Fruit fly (Drosophila melanogaster) whole organism, prepupa: Measurements from ENCODE around the gene CG34409.

Source experiments
- Blimp-1 ChIP-seq: fragments of 200-800 bp; sonication (Bioruptor generic); optimal IDR thresholded peaks from 3 replicates; lab custom pipeline; 2017; ENCODE audit warnings: missing biosample characterization, missing genetic modification characterization, mild to moderate bottlenecking, moderate library complexity, missing genetic modification reagents
- CG10631 ChIP-seq: fragments of 200-800 bp; sonication (Bioruptor generic); optimal IDR thresholded peaks from 2 replicates; lab custom pipeline; 2016; ENCODE audit warnings: missing biosample characterization, missing genetic modification characterization
- CG10669 ChIP-seq: fragments of 200-800 bp; sonication (Bioruptor generic); optimal IDR thresholded peaks from 3 replicates; lab custom pipeline; 2018; ENCODE audit warnings: missing biosample characterization, mild to moderate bottlenecking, missing genetic modification characterization, moderate library complexity
- CG11762 ChIP-seq: fragments of 200-800 bp; sonication (Bioruptor generic); optimal IDR thresholded peaks from 3 replicates; lab custom pipeline; 2016; ENCODE audit warnings: missing biosample characterization, missing genetic modification characterization; ENCODE audit not compliant: insufficient read depth
- CG15336 ChIP-seq: fragments of 200-800 bp; sonication (Bioruptor generic); IDR thresholded peaks from 2 replicates; pipeline ENCODE4 v1.3.6; 2022; ENCODE audit warnings: missing biosample characterization, missing genetic modification characterization
- CG1621 ChIP-seq: fragments of 200-800 bp; sonication (Bioruptor generic); optimal IDR thresholded peaks from 3 replicates; lab custom pipeline; 2018; ENCODE audit warnings: missing biosample characterization, mild to moderate bottlenecking, missing genetic modification characterization
- CG16779 ChIP-seq: fragments of 200-800 bp; sonication (Bioruptor generic); optimal IDR thresholded peaks from 3 replicates; lab custom pipeline; 2017; ENCODE audit warnings: missing biosample characterization, mild to moderate bottlenecking, missing genetic modification characterization
- CG31627 ChIP-seq: fragments of 200-800 bp; sonication (Bioruptor generic); optimal IDR thresholded peaks from 3 replicates; lab custom pipeline; 2016; ENCODE audit warnings: missing biosample characterization, missing genetic modification characterization
- CG34406 ChIP-seq: fragments of 200-800 bp; sonication (Bioruptor generic); optimal IDR thresholded peaks from 3 replicates; lab custom pipeline; 2016; ENCODE audit warnings: missing biosample characterization, missing genetic modification characterization
- CG6163 ChIP-seq: fragments of 200-800 bp; sonication (Bioruptor generic); IDR thresholded peaks from 3 replicates; pipeline ENCODE4 v1.3.6; 2022; ENCODE audit warnings: missing biosample characterization, missing genetic modification characterization
- CG6276 ChIP-seq: fragments of 200-800 bp; sonication (Bioruptor generic); optimal IDR thresholded peaks from 2 replicates; lab custom pipeline; 2017; ENCODE audit warnings: missing biosample characterization, mild to moderate bottlenecking, missing genetic modification characterization
- CG6792 ChIP-seq: fragments of 200-800 bp; sonication (Bioruptor generic); optimal IDR thresholded peaks from 3 replicates; lab custom pipeline; 2016; ENCODE audit warnings: missing biosample characterization, missing genetic modification characterization
- CG7368 ChIP-seq: fragments of 200-800 bp; sonication (Bioruptor generic); optimal IDR thresholded peaks from 3 replicates; lab custom pipeline; 2016; ENCODE audit warnings: missing biosample characterization, missing genetic modification characterization
- CG8319 ChIP-seq: fragments of 200-800 bp; sonication (Bioruptor generic); optimal IDR thresholded peaks from 3 replicates; lab custom pipeline; 2016; ENCODE audit warnings: missing biosample characterization, missing genetic modification characterization
- CG9139 ChIP-seq: fragments of 200-800 bp; sonication (Bioruptor generic); optimal IDR thresholded peaks from 3 replicates; lab custom pipeline; 2017; ENCODE audit warnings: missing biosample characterization, mild to moderate bottlenecking, missing genetic modification characterization
- Eip75B ChIP-seq: fragments of 200-800 bp; sonication (Bioruptor generic); optimal IDR thresholded peaks from 3 replicates; lab custom pipeline; 2016; ENCODE audit warnings: missing biosample characterization, missing genetic modification characterization
- Eip78C ChIP-seq: fragments of 200-800 bp; sonication (Bioruptor generic); peaks from one replicate; lab custom pipeline; 2016; ENCODE audit warnings: missing biosample characterization, missing genetic modification characterization
- Eip93F ChIP-seq: fragments of 200-800 bp; sonication (Bioruptor generic); optimal IDR thresholded peaks from 2 replicates; lab custom pipeline; 2016; ENCODE audit warnings: missing biosample characterization, mild to moderate bottlenecking, missing genetic modification characterization
- Ets96B ChIP-seq: fragments of 200-800 bp; optimal IDR thresholded peaks from 2 replicates; lab custom pipeline; 2019; ENCODE audit warnings: missing biosample characterization, mild to moderate bottlenecking, missing genetic modification characterization, moderate library complexity
- Gug ChIP-seq: fragments of 200-800 bp; sonication (Bioruptor generic); IDR thresholded peaks from 2 replicates; pipeline ENCODE4 v1.3.6; 2022; ENCODE audit warnings: missing biosample characterization, missing genetic modification characterization
- Hr38 ChIP-seq: sonication (Bioruptor generic); optimal IDR thresholded peaks from 2 replicates; lab custom pipeline; 2016; ENCODE audit warnings: missing biosample characterization, missing genetic modification characterization
- Hr4 ChIP-seq: fragments of 200-800 bp; sonication (Bioruptor generic); optimal IDR thresholded peaks from 3 replicates; lab custom pipeline; 2016; ENCODE audit warnings: missing biosample characterization, missing genetic modification characterization
- OdsH ChIP-seq: fragments of 200-800 bp; sonication (Bioruptor generic); optimal IDR thresholded peaks from 3 replicates; lab custom pipeline; 2016; ENCODE audit warnings: missing biosample characterization, missing genetic modification characterization
- Sox102F ChIP-seq: fragments of 200-800 bp; sonication (Bioruptor generic); optimal IDR thresholded peaks from 2 replicates; lab custom pipeline; 2016; ENCODE audit warnings: missing biosample characterization, mild to moderate bottlenecking, missing genetic modification characterization
- Sox15 ChIP-seq: fragments of 200-800 bp; sonication (Bioruptor generic); optimal IDR thresholded peaks from 3 replicates; lab custom pipeline; 2016; ENCODE audit warnings: missing biosample characterization, missing genetic modification characterization
- acj6 ChIP-seq: fragments of 200-800 bp; sonication (Bioruptor generic); optimal IDR thresholded peaks from 3 replicates; lab custom pipeline; 2016; ENCODE audit warnings: missing biosample characterization, missing genetic modification characterization
- cyc ChIP-seq: fragments of 200-800 bp; sonication (Bioruptor generic); optimal IDR thresholded peaks from 3 replicates; lab custom pipeline; 2016; ENCODE audit warnings: missing biosample characterization, missing genetic modification characterization
- dac ChIP-seq: fragments of 200-800 bp; sonication (Bioruptor generic); optimal IDR thresholded peaks from 2 replicates; lab custom pipeline; 2017; ENCODE audit warnings: missing biosample characterization, mild to moderate bottlenecking, missing genetic modification characterization
- dsx ChIP-seq: fragments of 200-800 bp; optimal IDR thresholded peaks from 3 replicates; lab custom pipeline; 2019; ENCODE audit warnings: missing biosample characterization, mild to moderate bottlenecking, missing genetic modification characterization, moderate library complexity; ENCODE audit not compliant: poor library complexity, severe bottlenecking
- eg ChIP-seq: fragments of 200-800 bp; sonication (Bioruptor generic); IDR thresholded peaks from 3 replicates; pipeline ENCODE4 v1.3.6; 2022; ENCODE audit warnings: missing biosample characterization, missing genetic modification characterization
- fd59A ChIP-seq: fragments of 200-800 bp; sonication (Bioruptor generic); optimal IDR thresholded peaks from 2 replicates; lab custom pipeline; 2017; ENCODE audit warnings: missing biosample characterization, mild to moderate bottlenecking, missing genetic modification characterization, missing genetic modification reagents
- fd85E ChIP-seq: fragments of 200-800 bp; sonication (Bioruptor generic); optimal IDR thresholded peaks from 3 replicates; lab custom pipeline; 2016; ENCODE audit warnings: missing biosample characterization, missing genetic modification characterization
- fkh ChIP-seq: fragments of 200-800 bp; sonication (Bioruptor generic); optimal IDR thresholded peaks from 3 replicates; lab custom pipeline; 2017; ENCODE audit warnings: missing biosample characterization, mild to moderate bottlenecking, missing genetic modification characterization, moderate library complexity
- lz ChIP-seq: fragments of 200-800 bp; sonication (Bioruptor generic); optimal IDR thresholded peaks from 3 replicates; lab custom pipeline; 2016; ENCODE audit warnings: missing biosample characterization, missing genetic modification characterization
- spab ChIP-seq: fragments of 200-800 bp; sonication (Bioruptor generic); optimal IDR thresholded peaks from 2 replicates; lab custom pipeline; 2017; ENCODE audit warnings: missing biosample characterization, mild to moderate bottlenecking, missing genetic modification characterization, missing genetic modification reagents
- ss ChIP-seq, 2 experiments: fragments of 200-800 bp; sonication (Bioruptor generic); optimal IDR thresholded peaks; 2 replicates in 1 of 2; 3 replicates in 1 of 2; lab custom pipeline; 2017 to 2018; ENCODE audit warnings: mild to moderate bottlenecking in 2 of 2, missing biosample characterization in 2 of 2, missing genetic modification characterization in 2 of 2, moderate library complexity in 1 of 2
- svp ChIP-seq: fragments of 200-800 bp; sonication (Bioruptor generic); peaks from one replicate; lab custom pipeline; 2016; ENCODE audit warnings: missing biosample characterization, missing genetic modification characterization
- topi ChIP-seq: fragments of 200-800 bp; sonication (Bioruptor generic); optimal IDR thresholded peaks from 3 replicates; lab custom pipeline; 2016; ENCODE audit warnings: missing biosample characterization, missing genetic modification characterization
- vri ChIP-seq: fragments of 200-800 bp; sonication (Bioruptor generic); optimal IDR thresholded peaks from 3 replicates; lab custom pipeline; 2016; ENCODE audit warnings: missing biosample characterization, mild to moderate bottlenecking, missing genetic modification characterization

The CG34409 gene

dm6 chr3R:9767620-9768592 lies 21.7 kb upstream of the CG34409 start, which contains the start of gene Naa80 (continued):
- no peak for TF ChIP-seq CG11762 (GFP tag; lab: Kevin White, UChicago)
- 0 out of 3 replicates have a peak, but pooled peaks have one; percentile 30 for TF ChIP-seq eg
- peak; percentile 75 for TF ChIP-seq CG10631 (GFP tag; lab: Kevin White, UChicago)
- TF ChIP-seq Eip75B = peak; percentile 64
- TF ChIP-seq fkh (GFP tag; lab: Kevin White, UChicago) = peak; percentile 80
- TF ChIP-seq spab (GFP tag; lab: Kevin White, UChicago) = peak; percentile 28
- peak; percentile 79 for TF ChIP-seq CG31627 (GFP tag; lab: Kevin White, UChicago)
- peak; percentile 47 to 65 for TF ChIP-seq ss (GFP tag; optimal IDR thresholded peaks at IDR 0.05; lab: Kevin White, UChicago)
- no peak for TF ChIP-seq Ets96B
- TF ChIP-seq CG15336 (GFP tag; lab: Robert Waterston, UW) = peak; percentile 40; the same call in 1 of the 2 replicates
- peak; percentile 57 for TF ChIP-seq CG7368 (GFP tag; lab: Kevin White, UChicago)
- no peak for TF ChIP-seq CG16779 (tag; lab: Kevin White, UChicago)
- TF ChIP-seq dac (GFP tag; lab: Kevin White, UChicago) = no peak
- peak; percentile 83 for TF ChIP-seq CG1621 (tag; lab: Kevin White, UChicago)
- no peak for TF ChIP-seq Hr4
- peak; percentile 89 for TF ChIP-seq Eip78C
- TF ChIP-seq svp (GFP tag; lab: Kevin White, UChicago) = no peak
- peak; percentile 40 for TF ChIP-seq CG34406 (GFP tag; lab: Kevin White, UChicago)
- TF ChIP-seq Gug (GFP tag; lab: Robert Waterston, UW) = no peak
- peak; percentile 42 for TF ChIP-seq OdsH (GFP tag; lab: Kevin White, UChicago)
- peak; percentile 73 for TF ChIP-seq cyc (GFP tag; lab: Kevin White, UChicago)
- TF ChIP-seq Hr38 (GFP tag; lab: Kevin White, UChicago) = no peak
- TF ChIP-seq acj6 (GFP tag; lab: Kevin White, UChicago) = peak; percentile 44
- TF ChIP-seq fd59A = peak; percentile 20
- peak; percentile 82 for TF ChIP-seq topi (GFP tag; lab: Kevin White, UChicago)
- peak; percentile 60 for TF ChIP-seq vri
- TF ChIP-seq lz (GFP tag; lab: Kevin White, UChicago) = peak; percentile 63
- TF ChIP-seq CG6163 (GFP tag; lab: Robert Waterston, UW) = peak; percentile 59; the same call in 2 of the 3 replicates
- peak; percentile 59 for TF ChIP-seq CG6792 (GFP tag; lab: Kevin White, UChicago)
- peak; percentile 8 for TF ChIP-seq CG8319 (GFP tag; lab: Kevin White, UChicago)
- no peak for TF ChIP-seq CG6276 (GFP tag; lab: Kevin White, UChicago)
- TF ChIP-seq Blimp-1 = no peak
- no peak for TF ChIP-seq CG9139 (GFP tag; lab: Kevin White, UChicago)
- TF ChIP-seq Eip93F = no peak
- TF ChIP-seq CG10669 = peak; percentile 54
- no peak for TF ChIP-seq Sox102F (GFP tag; lab: Kevin White, UChicago)
- TF ChIP-seq Sox15 (GFP tag; lab: Kevin White, UChicago) = peak; percentile 24
- peak; percentile 50 for TF ChIP-seq dsx (GFP tag; lab: Kevin White, UChicago)
- no peak for TF ChIP-seq fd85E (GFP tag; lab: Kevin White, UChicago)
